Worm (Caenorhabditis elegans) whole organism, L1 larva: ENCODE results near the gene math-28.

Source experiments
- C34B4.2 ChIP-seq: sonication (generic microtip); optimal IDR thresholded peaks from 2 replicates; lab custom pipeline; 2017; ENCODE audit warnings: mild to moderate bottlenecking, missing genetic modification characterization, missing compliant biosample characterization
- irx-1 ChIP-seq: sonication (generic microtip); optimal IDR thresholded peaks from 2 replicates; lab custom pipeline; 2016; ENCODE audit warnings: missing genetic modification characterization, missing compliant biosample characterization
- lin-13 ChIP-seq: fragments of 150-350 bp; optimal IDR thresholded peaks from 2 replicates; lab custom pipeline; 2014; ENCODE audit warnings: missing biosample characterization, missing genetic modification reagents, missing genetic modification characterization
- sup-37 ChIP-seq: fragments of 200-800 bp; sonication (Bioruptor generic); optimal IDR thresholded peaks from 2 replicates; lab custom pipeline; 2018; ENCODE audit warnings: mild to moderate bottlenecking, missing genetic modification characterization, missing compliant biosample characterization
- unc-86 ChIP-seq: sonication (generic microtip); optimal IDR thresholded peaks from 2 replicates; lab custom pipeline; 2016; ENCODE audit warnings: missing genetic modification characterization, missing compliant biosample characterization

DNA sequence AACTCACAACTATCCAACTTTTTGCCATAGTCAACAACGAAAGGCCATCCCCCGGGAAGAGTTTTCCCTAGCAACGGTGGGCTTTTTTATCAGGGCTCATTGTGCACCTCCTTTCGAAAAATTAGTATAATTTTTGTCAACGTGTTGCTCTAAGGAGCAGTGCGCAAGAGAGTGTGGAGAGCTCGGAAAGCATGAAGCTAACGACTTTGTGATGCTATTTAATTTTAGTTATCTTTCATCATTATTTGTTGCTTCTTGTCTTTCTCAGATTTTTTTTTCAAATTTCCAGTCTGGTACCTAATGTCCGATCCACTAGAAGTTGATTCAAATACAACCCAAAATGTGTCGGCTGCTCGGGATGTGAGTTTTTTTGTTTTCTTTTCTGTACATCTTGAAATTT is 33.1 kb upstream of the math-28 start, which contains the start of gene ceh-81:
- TF ChIP-seq lin-13 (GFP tag; lab: Kevin White, UChicago), result no peak
- no peak for TF ChIP-seq irx-1 (tag; lab: Kevin White, UChicago)
- no peak for TF ChIP-seq unc-86 (tag; lab: Kevin White, UChicago)
- TF ChIP-seq sup-37 (GFP tag; lab: Kevin White, UChicago), result no peak
- no peak for TF ChIP-seq C34B4.2 (tag; lab: Kevin White, UChicago)
